Worm (Caenorhabditis elegans): ENCODE measurements around the gene C04G6.6.

Gene C04G6.6

ce11 chrII:5071265-5071664, 28.3 kb downstream of the C04G6.6 start, which contains the start of gene C27A2.7:
Gene C27A2.7, minus strand, starts transcription at chrII:5071365.
- TF ChIP-seq unc-62 (GFP tag; optimal IDR thresholded peaks at IDR 0.05) (no peak), unc-39 (tag; optimal IDR thresholded peaks at IDR 0.05) (no peak), aly-2 (tag; optimal IDR thresholded peaks at IDR 0.05) (no peak)

ce11 chrII:5069525-5069924, 30.0 kb downstream of the C04G6.6 start, which contains the start of gene idpb-2:
Gene idpb-2, minus strand, starts transcription at chrII:5069625.
- TF ChIP-seq sem-4 (tag; optimal IDR thresholded peaks at IDR 0.05): no peak
- no peak for TF ChIP-seq egl-27 (tag; optimal IDR thresholded peaks at IDR 0.05)
- TF ChIP-seq ztf-11 (tag; optimal IDR thresholded peaks at IDR 0.05): no peak
- no peak for TF ChIP-seq mbf-1 (tag; optimal IDR thresholded peaks at IDR 0.05)
- no peak for TF ChIP-seq fos-1 (tag; optimal IDR thresholded peaks at IDR 0.05)
- TF ChIP-seq aly-2 (tag; optimal IDR thresholded peaks at IDR 0.05): no peak
- no peak for TF ChIP-seq ztf-4 (tag; optimal IDR thresholded peaks at IDR 0.05)
- TF ChIP-seq elt-3 (tag; optimal IDR thresholded peaks at IDR 0.05): no peak
- no peak for TF ChIP-seq ztf-1 (GFP tag; conservative IDR thresholded peaks at IDR 0.05)
- no peak for TF ChIP-seq alr-1 (tag; optimal IDR thresholded peaks at IDR 0.05)
- no peak for TF ChIP-seq peb-1 (tag; optimal IDR thresholded peaks at IDR 0.05)
- TF ChIP-seq unc-55 (GFP tag; optimal IDR thresholded peaks at IDR 0.05): no peak
- no peak for TF ChIP-seq dmd-4 (tag; optimal IDR thresholded peaks at IDR 0.05)
- no peak for TF ChIP-seq mab-5 (tag; optimal IDR thresholded peaks at IDR 0.05)

- no peak for TF ChIP-seq snpc-4 (tag; optimal IDR thresholded peaks at IDR 0.05)
- no peak for TF ChIP-seq dmd-4 (tag; optimal IDR thresholded peaks at IDR 0.05)
- no peak for TF ChIP-seq ceh-82 (tag; optimal IDR thresholded peaks at IDR 0.05)
- TF ChIP-seq nhr-25 (tag; optimal IDR thresholded peaks at IDR 0.05): no peak
- no peak for TF ChIP-seq Y55F3AM.14 (GFP tag; optimal IDR thresholded peaks at IDR 0.05)
- no peak for TF ChIP-seq sma-9 (GFP tag; optimal IDR thresholded peaks at IDR 0.05)
- TF ChIP-seq sma-9 (tag; optimal IDR thresholded peaks at IDR 0.05): no peak
- no peak for TF ChIP-seq F13H6.1 (tag; optimal IDR thresholded peaks at IDR 0.05)
- TF ChIP-seq lin-13 (GFP tag; optimal IDR thresholded peaks at IDR 0.05): no peak
- TF ChIP-seq R02D3.7 (tag; optimal IDR thresholded peaks at IDR 0.05): no peak
- TF ChIP-seq nhr-237 (tag; optimal IDR thresholded peaks at IDR 0.05): no peak
Observed at ce11 chrII:5067927-5068326, 31.6 kb downstream of the C04G6.6 start, which contains the start of gene C27A2.8. Gene C27A2.8, minus strand, starts transcription at chrII:5068043.

DNA sequence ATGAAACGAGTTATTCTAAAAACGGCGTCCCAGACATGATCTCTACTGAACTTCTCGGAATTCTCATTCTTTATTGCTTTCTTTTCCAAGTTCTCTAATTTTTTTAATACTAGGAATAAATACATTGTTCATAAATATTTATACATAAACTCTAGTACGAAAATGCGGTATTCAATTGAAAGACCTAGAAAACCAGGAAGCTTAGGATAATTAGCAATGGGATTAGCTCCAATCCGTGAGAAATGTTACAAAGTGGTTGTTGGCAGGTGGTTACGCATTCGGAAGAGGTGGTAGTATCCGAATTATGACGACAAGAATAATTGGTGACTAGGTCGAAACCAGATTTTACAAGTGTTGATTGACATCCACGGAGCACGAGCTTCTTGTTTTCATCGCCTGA, 32.6 kb downstream of the C04G6.6 start:
- no peak for TF ChIP-seq sma-9 (GFP tag; optimal IDR thresholded peaks at IDR 0.05)
- no peak for TF ChIP-seq sma-9 (tag; optimal IDR thresholded peaks at IDR 0.05)
- TF ChIP-seq mbf-1 (tag; optimal IDR thresholded peaks at IDR 0.05): no peak
- TF ChIP-seq nhr-12 (tag; optimal IDR thresholded peaks at IDR 0.05): no peak
- no peak for TF ChIP-seq nhr-129 (tag; optimal IDR thresholded peaks at IDR 0.05)
- no peak for TF ChIP-seq ceh-82 (tag; optimal IDR thresholded peaks at IDR 0.05)
- no peak for TF ChIP-seq elt-1 (tag; optimal IDR thresholded peaks at IDR 0.05)
- no peak for TF ChIP-seq nhr-237 (tag; optimal IDR thresholded peaks at IDR 0.05)
- no peak for TF ChIP-seq ama-1 (optimal IDR thresholded peaks at IDR 0.05)
- no peak for TF ChIP-seq blmp-1 (tag; optimal IDR thresholded peaks at IDR 0.05; ENCODE audit: insufficient read depth)
- no peak for TF ChIP-seq lsy-2 (tag; optimal IDR thresholded peaks at IDR 0.05)
- no peak for TF ChIP-seq nhr-11 (tag; optimal IDR thresholded peaks at IDR 0.05)

DNA sequence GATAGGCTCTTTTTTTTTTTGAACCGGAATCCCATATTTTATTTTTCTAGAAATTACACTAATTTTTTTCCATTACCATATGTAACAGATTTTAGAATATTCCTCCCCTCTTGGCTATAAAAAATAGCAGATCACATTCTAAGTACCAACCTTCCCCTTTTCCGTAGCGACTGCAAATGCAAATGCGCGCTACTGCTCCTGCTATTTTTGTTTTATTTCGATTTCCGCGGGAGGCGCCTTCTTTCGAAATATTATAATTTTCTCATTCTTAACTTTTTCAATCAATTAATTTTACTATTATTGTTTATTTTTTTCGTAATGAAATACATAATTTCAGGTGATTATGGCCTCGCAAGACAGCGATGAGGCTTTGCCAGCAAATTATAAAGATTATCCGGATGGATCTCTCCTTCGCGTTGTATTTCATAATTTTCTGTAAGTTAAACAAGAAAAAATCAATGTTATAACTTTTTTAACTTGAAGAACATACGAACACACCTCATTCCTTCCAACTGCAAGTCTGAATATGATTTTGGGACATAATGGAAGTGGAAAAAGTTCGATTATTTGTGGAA, 37.7 kb downstream of the C04G6.6 start, which contains the start of gene smc-5:
Gene smc-5 (plus strand): TSS at position 332 of the 575 bp plus-strand sequence.
- no peak for TF ChIP-seq alr-1 (tag; optimal IDR thresholded peaks at IDR 0.05)
- no peak for TF ChIP-seq nhr-237 (tag; optimal IDR thresholded peaks at IDR 0.05)
- no peak for TF ChIP-seq mbf-1 (tag; optimal IDR thresholded peaks at IDR 0.05)
- TF ChIP-seq R02D3.7 (tag; optimal IDR thresholded peaks at IDR 0.05): no peak
- peak; percentile 78 for TF ChIP-seq nhr-129 (tag; optimal IDR thresholded peaks at IDR 0.05)
- peak; percentile 62 for TF ChIP-seq sma-9 (GFP tag; optimal IDR thresholded peaks at IDR 0.05)
- TF ChIP-seq sma-9 (tag; optimal IDR thresholded peaks at IDR 0.05): no peak
- TF ChIP-seq blmp-1 (tag; optimal IDR thresholded peaks at IDR 0.05; ENCODE audit: insufficient read depth): peak; percentile 9
- no peak for TF ChIP-seq zag-1 (tag; optimal IDR thresholded peaks at IDR 0.05)
- TF ChIP-seq sma-3 (GFP tag; optimal IDR thresholded peaks at IDR 0.05): peak; percentile 69
- TF ChIP-seq snpc-4 (tag; optimal IDR thresholded peaks at IDR 0.05): peak; percentile 82
- TF ChIP-seq fos-1 (tag; optimal IDR thresholded peaks at IDR 0.05): peak; percentile 40
- peak; percentile 77 for TF ChIP-seq crh-2 (tag; optimal IDR thresholded peaks at IDR 0.05)
- TF ChIP-seq ama-1 (optimal IDR thresholded peaks at IDR 0.05): no peak
- no peak for TF ChIP-seq egl-27 (tag; optimal IDR thresholded peaks at IDR 0.05)
- TF ChIP-seq gmeb-1 (tag; optimal IDR thresholded peaks at IDR 0.05): peak; percentile 80
- TF ChIP-seq nhr-77 (tag; optimal IDR thresholded peaks at IDR 0.05): no peak
- TF ChIP-seq aly-2 (tag; optimal IDR thresholded peaks at IDR 0.05): no peak
- peak; percentile 10 for TF ChIP-seq lin-11 (tag; optimal IDR thresholded peaks at IDR 0.05)
- peak; percentile 83 for TF ChIP-seq C34F6.9 (tag; optimal IDR thresholded peaks at IDR 0.05)
- peak; percentile 28 for TF ChIP-seq nhr-21 (tag; optimal IDR thresholded peaks at IDR 0.05)
- TF ChIP-seq lsy-2 (tag; optimal IDR thresholded peaks at IDR 0.05): peak; percentile 50 to 88
- TF ChIP-seq unc-55 (GFP tag; optimal IDR thresholded peaks at IDR 0.05): peak; percentile 94
- TF ChIP-seq lin-13 (GFP tag; optimal IDR thresholded peaks at IDR 0.05): peak; percentile 78

All from whole organism, L2 larva.